Fruit fly (Drosophila melanogaster) whole organism, embryonic: Measurements from ENCODE around the gene cd.

Source experiments
- CG10267 ChIP-seq: fragments of 200-800 bp; sonication (Bioruptor generic); optimal IDR thresholded peaks from 2 replicates; lab custom pipeline; 2018; ENCODE audit warnings: missing biosample characterization, mild to moderate bottlenecking, missing genetic modification characterization, moderate library complexity
- CG10274 ChIP-seq: fragments of 200-800 bp; sonication (Bioruptor generic); optimal IDR thresholded peaks from 3 replicates; lab custom pipeline; 2017; ENCODE audit warnings: missing biosample characterization, mild to moderate bottlenecking, missing genetic modification characterization
- CG10462 ChIP-seq: fragments of 200-800 bp; sonication (Bioruptor generic); optimal IDR thresholded peaks from 2 replicates; lab custom pipeline; 2016; ENCODE audit warnings: missing biosample characterization, missing genetic modification characterization
- CG10565 ChIP-seq: fragments of 200-800 bp; sonication (Bioruptor generic); optimal IDR thresholded peaks from 3 replicates; lab custom pipeline; 2016; ENCODE audit warnings: missing biosample characterization, mild to moderate bottlenecking, missing genetic modification characterization
- CG11456 ChIP-seq: fragments of 200-800 bp; sonication (Bioruptor generic); IDR thresholded peaks from 3 replicates; pipeline ENCODE4 v1.3.6; 2022; ENCODE audit warnings: missing biosample characterization, missing genetic modification characterization
- CG11504 ChIP-seq: fragments of 200-800 bp; sonication (Bioruptor generic); optimal IDR thresholded peaks from 3 replicates; lab custom pipeline; 2019; ENCODE audit warnings: missing biosample characterization, mild to moderate bottlenecking, missing genetic modification characterization, moderate library complexity
- CG12659 ChIP-seq: fragments of 200-800 bp; sonication (Bioruptor generic); optimal IDR thresholded peaks from 3 replicates; lab custom pipeline; 2017; ENCODE audit warnings: mild to moderate bottlenecking, missing biosample characterization, missing genetic modification reagents, missing genetic modification characterization
- CG15514 ChIP-seq: fragments of 200-800 bp; sonication (Bioruptor generic); optimal IDR thresholded peaks from 3 replicates; lab custom pipeline; 2017; ENCODE audit warnings: missing biosample characterization, missing genetic modification characterization, mild to moderate bottlenecking, moderate library complexity, missing genetic modification reagents
- CG1603 ChIP-seq: fragments of 200-800 bp; sonication (Bioruptor generic); optimal IDR thresholded peaks from 2 replicates; lab custom pipeline; 2019; ENCODE audit warnings: missing biosample characterization, mild to moderate bottlenecking, missing genetic modification characterization, moderate library complexity
- CG34224 ChIP-seq: fragments of 200-800 bp; sonication (Bioruptor generic); IDR thresholded peaks from 3 replicates; pipeline ENCODE4 v1.3.6; 2022; ENCODE audit warnings: missing biosample characterization, missing genetic modification characterization; ENCODE audit not compliant: partially characterized antibody
- CG3995 ChIP-seq: fragments of 200-800 bp; sonication (Bioruptor generic); optimal IDR thresholded peaks from 3 replicates; lab custom pipeline; 2016; ENCODE audit warnings: missing biosample characterization, missing genetic modification characterization
- CG7357 ChIP-seq: fragments of 200-800 bp; sonication (Bioruptor generic); IDR thresholded peaks from 3 replicates; pipeline ENCODE4 v1.3.6; 2022; ENCODE audit warnings: missing biosample characterization, missing genetic modification characterization
- CG7786 ChIP-seq: fragments of 200-800 bp; sonication (Bioruptor generic); optimal IDR thresholded peaks from 2 replicates; lab custom pipeline; 2016; ENCODE audit warnings: missing biosample characterization, missing genetic modification characterization
- CG7963 ChIP-seq: fragments of 200-800 bp; sonication (Bioruptor generic); IDR thresholded peaks from 3 replicates; pipeline ENCODE4 v1.3.6; 2022; ENCODE audit warnings: missing biosample characterization, missing genetic modification characterization; ENCODE audit not compliant: partially characterized antibody
- CG9437 ChIP-seq: fragments of 200-800 bp; sonication (Bioruptor generic); optimal IDR thresholded peaks from 2 replicates; lab custom pipeline; 2018; ENCODE audit warnings: missing biosample characterization, mild to moderate bottlenecking, missing genetic modification characterization
- CG9932 ChIP-seq: fragments of 200-800 bp; sonication (Bioruptor generic); IDR thresholded peaks from 2 replicates; pipeline ENCODE4 v1.3.6; 2022; ENCODE audit warnings: missing biosample characterization, missing genetic modification characterization
- CTCF ChIP-seq: fragments of 200-800 bp; sonication (Bioruptor generic); optimal IDR thresholded peaks from 2 replicates; lab custom pipeline; 2017; ENCODE audit warnings: missing biosample characterization, mild to moderate bottlenecking, missing genetic modification characterization, moderate library complexity
- Dip3 ChIP-seq: fragments of 200-800 bp; sonication (Bioruptor generic); optimal IDR thresholded peaks from 3 replicates; lab custom pipeline; 2016; ENCODE audit warnings: missing biosample characterization, missing genetic modification characterization
- Dref ChIP-seq: fragments of 200-800 bp; sonication (Bioruptor generic); IDR thresholded peaks from 2 replicates; pipeline ENCODE4 v1.3.6; 2022; ENCODE audit warnings: missing biosample characterization, missing genetic modification characterization
- Ets65A ChIP-seq: fragments of 200-800 bp; sonication (Bioruptor generic); peaks from one replicate; lab custom pipeline; 2016; ENCODE audit warnings: missing biosample characterization, missing genetic modification characterization
- Ets97D ChIP-seq: fragments of 200-800 bp; sonication (Bioruptor generic); optimal IDR thresholded peaks from 3 replicates; lab custom pipeline; 2016; ENCODE audit warnings: missing biosample characterization, missing genetic modification characterization
- Fer1 ChIP-seq: fragments of 200-800 bp; sonication (Bioruptor generic); optimal IDR thresholded peaks from 2 replicates; lab custom pipeline; 2017; ENCODE audit warnings: missing biosample characterization, mild to moderate bottlenecking, missing genetic modification characterization
- HLH3B ChIP-seq: fragments of 200-800 bp; sonication (Bioruptor generic); IDR thresholded peaks from 2 replicates; pipeline ENCODE4 v1.3.6; 2022; ENCODE audit warnings: missing biosample characterization, missing genetic modification characterization
- Hr3 ChIP-seq: fragments of 200-800 bp; sonication (Bioruptor generic); optimal IDR thresholded peaks from 3 replicates; lab custom pipeline; 2016; ENCODE audit warnings: missing biosample characterization, missing genetic modification characterization
- Jarid2 ChIP-seq: fragments of 200-800 bp; sonication (Bioruptor generic); optimal IDR thresholded peaks from 3 replicates; lab custom pipeline; 2017; ENCODE audit warnings: mild to moderate bottlenecking, missing biosample characterization, missing genetic modification reagents, missing genetic modification characterization
- MBD-R2 ChIP-seq: fragments of 200-800 bp; sonication (Bioruptor generic); IDR thresholded peaks from 2 replicates; pipeline ENCODE4 v1.3.6; 2022; ENCODE audit warnings: missing biosample characterization, missing genetic modification characterization
- MESR4 ChIP-seq: fragments of 200-800 bp; sonication (Bioruptor generic); optimal IDR thresholded peaks from 2 replicates; lab custom pipeline; 2018; ENCODE audit warnings: missing biosample characterization, mild to moderate bottlenecking, missing genetic modification characterization, moderate library complexity
- Scr ChIP-seq: fragments of 200-800 bp; sonication (Bioruptor generic); IDR thresholded peaks from 2 replicates; pipeline ENCODE4 v1.3.6; 2022; ENCODE audit warnings: missing biosample characterization, missing genetic modification characterization; ENCODE audit not compliant: partially characterized antibody
- Side ChIP-seq: fragments of 200-800 bp; sonication (Bioruptor generic); optimal IDR thresholded peaks from 2 replicates; lab custom pipeline; 2016; ENCODE audit warnings: missing biosample characterization, missing genetic modification characterization
- Sry-δ ChIP-seq: fragments of 200-800 bp; sonication (Bioruptor generic); optimal IDR thresholded peaks from 2 replicates; lab custom pipeline; 2016; ENCODE audit warnings: missing biosample characterization, missing genetic modification characterization
- abd-A ChIP-seq: fragments of 200-800 bp; sonication (Bioruptor generic); optimal IDR thresholded peaks from 3 replicates; lab custom pipeline; 2019; ENCODE audit warnings: missing biosample characterization, mild to moderate bottlenecking, missing genetic modification characterization, moderate library complexity
- caup ChIP-seq: fragments of 200-800 bp; sonication (Bioruptor generic); optimal IDR thresholded peaks from 3 replicates; lab custom pipeline; 2017; ENCODE audit warnings: missing biosample characterization, mild to moderate bottlenecking, missing genetic modification characterization, moderate library complexity; ENCODE audit not compliant: severe bottlenecking
- dimm ChIP-seq: fragments of 200-800 bp; sonication (Bioruptor generic); IDR thresholded peaks from 2 replicates; pipeline ENCODE4 v1.3.6; 2022; ENCODE audit warnings: missing biosample characterization, missing genetic modification characterization
- disco-r ChIP-seq: fragments of 200-800 bp; sonication (Bioruptor generic); optimal IDR thresholded peaks from 2 replicates; lab custom pipeline; 2016; ENCODE audit warnings: missing biosample characterization, missing genetic modification characterization
- dm ChIP-seq: fragments of 200-800 bp; sonication (Bioruptor generic); optimal IDR thresholded peaks from 3 replicates; lab custom pipeline; 2016; ENCODE audit warnings: missing biosample characterization, missing genetic modification characterization
- ems ChIP-seq: fragments of 200-800 bp; sonication (Bioruptor generic); optimal IDR thresholded peaks from 3 replicates; lab custom pipeline; 2016; ENCODE audit warnings: missing biosample characterization, missing genetic modification characterization
- grau ChIP-seq: fragments of 200-800 bp; optimal IDR thresholded peaks from 3 replicates; lab custom pipeline; 2019; ENCODE audit warnings: missing biosample characterization, mild to moderate bottlenecking, missing genetic modification characterization, moderate library complexity
- hth ChIP-seq: fragments of >200 bp; optimal IDR thresholded peaks from 2 replicates; lab custom pipeline; 2017; ENCODE audit warnings: inconsistent platforms
- maf-S ChIP-seq: fragments of 200-800 bp; sonication (Bioruptor generic); optimal IDR thresholded peaks from 2 replicates; lab custom pipeline; 2016; ENCODE audit warnings: missing biosample characterization, missing genetic modification characterization
- nom ChIP-seq: fragments of 200-800 bp; sonication (Bioruptor generic); optimal IDR thresholded peaks from 2 replicates; lab custom pipeline; 2017; ENCODE audit warnings: missing biosample characterization, missing genetic modification characterization, mild to moderate bottlenecking, moderate library complexity, missing genetic modification reagents
- oc ChIP-seq: fragments of 200-800 bp; sonication (Bioruptor generic); optimal IDR thresholded peaks from 2 replicates; lab custom pipeline; 2018; ENCODE audit warnings: missing biosample characterization, mild to moderate bottlenecking, missing genetic modification characterization, moderate library complexity
- org-1 ChIP-seq: fragments of 200-800 bp; sonication (Bioruptor generic); optimal IDR thresholded peaks from 2 replicates; lab custom pipeline; 2017; ENCODE audit warnings: missing biosample characterization, missing genetic modification characterization
- phol ChIP-seq: fragments of 200-800 bp; sonication (Bioruptor generic); optimal IDR thresholded peaks from 3 replicates; lab custom pipeline; 2018; ENCODE audit warnings: missing biosample characterization, mild to moderate bottlenecking, missing genetic modification characterization, moderate library complexity
- pzg ChIP-seq: fragments of 200-800 bp; sonication (Bioruptor generic); optimal IDR thresholded peaks from 3 replicates; lab custom pipeline; 2018; ENCODE audit warnings: missing biosample characterization, mild to moderate bottlenecking, missing genetic modification characterization, moderate library complexity
- salm ChIP-seq: fragments of 200-800 bp; sonication (Bioruptor generic); optimal IDR thresholded peaks from 2 replicates; lab custom pipeline; 2018; ENCODE audit warnings: missing biosample characterization, mild to moderate bottlenecking, missing genetic modification characterization
- stc ChIP-seq: fragments of 200-800 bp; sonication (Bioruptor generic); IDR thresholded peaks from 2 replicates; pipeline ENCODE4 v1.3.6; 2022; ENCODE audit warnings: missing biosample characterization, missing genetic modification characterization
- tin ChIP-seq: fragments of 200-800 bp; sonication (Bioruptor generic); optimal IDR thresholded peaks from 3 replicates; lab custom pipeline; 2016; ENCODE audit warnings: missing biosample characterization, missing genetic modification characterization
- unc-4 ChIP-seq: fragments of 200-800 bp; sonication (Bioruptor generic); IDR thresholded peaks from 2 replicates; pipeline ENCODE4 v1.3.6; 2022; ENCODE audit warnings: missing biosample characterization, missing genetic modification characterization; ENCODE audit not compliant: partially characterized antibody
- zen ChIP-seq: fragments of 200-800 bp; sonication (Bioruptor generic); optimal IDR thresholded peaks from 3 replicates; lab custom pipeline; 2018; ENCODE audit warnings: missing biosample characterization, mild to moderate bottlenecking, missing genetic modification characterization, moderate library complexity
- zf30C ChIP-seq: fragments of 200-800 bp; sonication (Bioruptor generic); optimal IDR thresholded peaks from 3 replicates; lab custom pipeline; 2018; ENCODE audit warnings: missing biosample characterization, mild to moderate bottlenecking, missing genetic modification characterization
- zfh1 ChIP-seq: fragments of 200-800 bp; sonication (Bioruptor generic); IDR thresholded peaks from 3 replicates; pipeline ENCODE4 v1.3.6; 2022; ENCODE audit warnings: missing biosample characterization, missing genetic modification characterization
- zfh2 ChIP-seq: fragments of 200-800 bp; sonication (Bioruptor generic); optimal IDR thresholded peaks from 2 replicates; lab custom pipeline; 2016; ENCODE audit warnings: missing biosample characterization, missing genetic modification characterization

cd gene

dm6 chr3R:22745432-22745831, 50.7 kb downstream of the cd start, which contains the start of the genes vret and HP1c (continued):
- no peak for TF ChIP-seq HLH3B (GFP tag; lab: Robert Waterston, UW)
- no peak for TF ChIP-seq CG10274 (GFP tag; lab: Kevin White, UChicago)
- peak; percentile 36; the same call in 1 of the 2 replicates for TF ChIP-seq Dref (GFP tag; lab: Robert Waterston, UW)
- peak; percentile 40 for TF ChIP-seq CG12659 (GFP tag; lab: Kevin White, UChicago)
- no peak for TF ChIP-seq stc (GFP tag; lab: Robert Waterston, UW)
- TF ChIP-seq oc (tag; lab: Kevin White, UChicago), result no peak
- no peak for TF ChIP-seq Jarid2
- TF ChIP-seq abd-A (tag; lab: Kevin White, UChicago), result no peak
- peak; percentile 84 for TF ChIP-seq MESR4 (GFP tag; lab: Kevin White, UChicago)
- peak; percentile 23 for TF ChIP-seq phol (tag; lab: Kevin White, UChicago)
- TF ChIP-seq CG10565, result no peak
- no peak for TF ChIP-seq ems (GFP tag; lab: Kevin White, UChicago)
- TF ChIP-seq zfh1, result no peak
- peak; percentile 38; the same call in 1 of the 2 replicates for TF ChIP-seq Scr (GFP tag; lab: Robert Waterston, UW)
- TF ChIP-seq CG10267 (tag; lab: Kevin White, UChicago), result no peak
- no peak for TF ChIP-seq nom (GFP tag; lab: Kevin White, UChicago)
- TF ChIP-seq zen (tag; lab: Kevin White, UChicago), result no peak
- TF ChIP-seq dm, result no peak
- peak; percentile 40 for TF ChIP-seq CG15514 (GFP tag; lab: Kevin White, UChicago)
- TF ChIP-seq grau (tag; lab: Kevin White, UChicago), result no peak
- TF ChIP-seq zfh2, result no peak
- TF ChIP-seq Fer1 (GFP tag; lab: Kevin White, UChicago), result no peak
- peak; percentile 95 for TF ChIP-seq MBD-R2 (GFP tag; lab: Robert Waterston, UW)
- no peak for TF ChIP-seq caup (GFP tag; lab: Kevin White, UChicago)
- peak; percentile 97 for TF ChIP-seq CG1603 (tag; lab: Kevin White, UChicago)
- TF ChIP-seq disco-r (GFP tag; lab: Kevin White, UChicago), result no peak
- no peak for TF ChIP-seq zf30C (GFP tag; lab: Kevin White, UChicago)
- no peak for TF ChIP-seq Dip3 (GFP tag; lab: Kevin White, UChicago)
- peak; percentile 24 for TF ChIP-seq Sry-δ (GFP tag; lab: Kevin White, UChicago)
- no peak for TF ChIP-seq org-1 (GFP tag; lab: Kevin White, UChicago)
- TF ChIP-seq CG34224 (GFP tag; lab: Robert Waterston, UW), result peak; percentile 37; the same call in 1 of the 3 replicates
- no peak for TF ChIP-seq CG10462 (GFP tag; lab: Kevin White, UChicago)
- no peak for TF ChIP-seq Hr3 (GFP tag; lab: Kevin White, UChicago)
- no peak for TF ChIP-seq CG11456 (GFP tag; lab: Robert Waterston, UW)
- TF ChIP-seq CG3995, result peak; percentile 47
- peak; percentile 42 for TF ChIP-seq CTCF (GFP tag; lab: Kevin White, UChicago)
- no peak for TF ChIP-seq unc-4 (GFP tag; lab: Robert Waterston, UW)
- TF ChIP-seq CG11504, result no peak
- no peak for TF ChIP-seq CG9437 (GFP tag; lab: Kevin White, UChicago)
- peak; percentile 34 for TF ChIP-seq Ets97D (GFP tag; lab: Kevin White, UChicago)
- no peak for TF ChIP-seq CG9932 (GFP tag; lab: Robert Waterston, UW)
- no peak for TF ChIP-seq CG7786 (GFP tag; lab: Kevin White, UChicago)
- no peak for TF ChIP-seq hth (lab: Kevin White, UChicago)
- TF ChIP-seq CG7357 (GFP tag; lab: Robert Waterston, UW), result no peak
- no peak for TF ChIP-seq Side
- TF ChIP-seq salm (tag; lab: Kevin White, UChicago), result no peak
- TF ChIP-seq pzg (GFP tag; lab: Kevin White, UChicago), result peak; percentile 78
- 0 out of 3 replicates have a peak, but pooled peaks have one; percentile 13 for TF ChIP-seq CG7963 (GFP tag; lab: Robert Waterston, UW)
- TF ChIP-seq Ets65A (GFP tag; lab: Kevin White, UChicago), result peak; percentile 84
- no peak for TF ChIP-seq dimm (GFP tag; lab: Robert Waterston, UW)
- TF ChIP-seq maf-S (GFP tag; lab: Kevin White, UChicago), result no peak
- no peak for TF ChIP-seq tin (GFP tag; lab: Kevin White, UChicago)
